Worm (Caenorhabditis elegans) whole organism, L4 larva: ENCODE results near the gene F35H12.1.

Source experiments
- T20F7.1 ChIP-seq: fragments of 200-800 bp; sonication (Bioruptor generic); optimal IDR thresholded peaks from 2 replicates; lab custom pipeline; 2018; ENCODE audit warnings: mild to moderate bottlenecking, missing genetic modification characterization, missing compliant biosample characterization
- Y75B8A.6 ChIP-seq: fragments of 200-800 bp; sonication (Bioruptor generic); IDR thresholded peaks from 2 replicates; pipeline ENCODE4 v1.3.6; 2022; ENCODE audit warnings: missing genetic modification reagents, missing genetic modification characterization, missing compliant biosample characterization
- ceh-28 ChIP-seq: fragments of 150-350 bp; optimal IDR thresholded peaks from 2 replicates; lab custom pipeline; 2014; ENCODE audit warnings: missing biosample characterization, missing genetic modification reagents, missing genetic modification characterization
- ceh-82 ChIP-seq: sonication (generic microtip); optimal IDR thresholded peaks from 2 replicates; lab custom pipeline; 2017; ENCODE audit warnings: missing biosample characterization, missing genetic modification characterization
- egl-43 ChIP-seq: fragments of 200-800 bp; sonication (Bioruptor generic); IDR thresholded peaks from 2 replicates; pipeline ENCODE4 v1.3.6; 2022; ENCODE audit warnings: missing genetic modification reagents, missing genetic modification characterization, missing compliant biosample characterization
- lin-39 ChIP-seq: fragments of 150-350 bp; optimal IDR thresholded peaks from 2 replicates; lab custom pipeline; 2014; ENCODE audit warnings: missing biosample characterization, missing genetic modification reagents, missing genetic modification characterization
- lsy-2 ChIP-seq, 2 experiments: fragments of 150-350 bp in 1 of 2; sonication (generic microtip) in 1 of 2; optimal IDR thresholded peaks; 2 replicates each; lab custom pipeline; 2014 to 2017; ENCODE audit warnings: missing biosample characterization in 2 of 2, missing genetic modification characterization in 2 of 2
- nhr-11 ChIP-seq: fragments of 150-350 bp; optimal IDR thresholded peaks from 2 replicates; lab custom pipeline; 2014; ENCODE audit warnings: missing biosample characterization, missing genetic modification characterization
- nhr-28 ChIP-seq: fragments of 150-350 bp; optimal IDR thresholded peaks from 2 replicates; lab custom pipeline; 2014; ENCODE audit warnings: missing biosample characterization, missing genetic modification characterization
- pqm-1 ChIP-seq: sonication (generic microtip); optimal IDR thresholded peaks from 2 replicates; lab custom pipeline; 2017; ENCODE audit warnings: missing biosample characterization, missing genetic modification characterization
- zip-11 ChIP-seq: fragments of 200-800 bp; sonication (Bioruptor generic); IDR thresholded peaks from 2 replicates; pipeline ENCODE4 v1.3.6; 2022; ENCODE audit warnings: missing genetic modification characterization, missing compliant biosample characterization

- no peak for TF ChIP-seq egl-43 (GFP tag; lab: Robert Waterston, UW)
- TF ChIP-seq Y75B8A.6: no peak
- TF ChIP-seq T20F7.1 (GFP tag; lab: Kevin White, UChicago): no peak
- no peak for TF ChIP-seq nhr-28
- TF ChIP-seq lin-39: no peak
- no peak for TF ChIP-seq pqm-1
- no peak for TF ChIP-seq lsy-2 (tag; optimal IDR thresholded peaks at IDR 0.05; lab: Kevin White, UChicago)
- TF ChIP-seq nhr-11 (tag; lab: Kevin White, UChicago): no peak
- TF ChIP-seq zip-11 (GFP tag; lab: Robert Waterston, UW): no peak
- TF ChIP-seq ceh-82 (tag; lab: Kevin White, UChicago): no peak
- TF ChIP-seq ceh-28 (tag; lab: Kevin White, UChicago): no peak
Measured at ce11 chrX:957581-957980, 24.0 kb downstream of the F35H12.1 start, which contains the start of gene chil-10.
